Worm (Caenorhabditis elegans): ENCODE results near the gene F31D5.2.

- TF ChIP-seq ama-1 (optimal IDR thresholded peaks at IDR 0.05): no peak
- no peak for TF ChIP-seq unc-39 (tag; optimal IDR thresholded peaks at IDR 0.05)
- TF ChIP-seq nhr-11 (tag; optimal IDR thresholded peaks at IDR 0.05): no peak
Observed at ce11 chrII:4183979-4184378, 31.4 kb upstream of the F31D5.2 start.

Data from whole organism, L3 larva.